Fruit fly (Drosophila melanogaster) whole organism, pupa: Measurements from ENCODE around the gene CG15356.

Experiments
- CG10348 ChIP-seq: fragments of 200-800 bp; sonication (Bioruptor generic); IDR thresholded peaks from 2 replicates; pipeline ENCODE4 v1.3.6; 2022; ENCODE audit warnings: missing biosample characterization, missing genetic modification characterization
- CG12605 ChIP-seq: fragments of 200-800 bp; sonication (Bioruptor generic); IDR thresholded peaks from 2 replicates; pipeline ENCODE4 v1.3.6; 2022; ENCODE audit warnings: missing biosample characterization, missing genetic modification characterization
- CG34367 ChIP-seq: fragments of 200-800 bp; sonication (Bioruptor generic); optimal IDR thresholded peaks from 2 replicates; lab custom pipeline; 2018; ENCODE audit warnings: missing biosample characterization, mild to moderate bottlenecking, missing genetic modification characterization
- CG4496 ChIP-seq: fragments of 200-800 bp; sonication (Bioruptor generic); IDR thresholded peaks from 3 replicates; pipeline ENCODE4 v1.3.6; 2022; ENCODE audit warnings: missing biosample characterization, missing genetic modification characterization
- CG8301 ChIP-seq: fragments of 200-800 bp; sonication (Bioruptor generic); optimal IDR thresholded peaks from 2 replicates; lab custom pipeline; 2018; ENCODE audit warnings: missing biosample characterization, mild to moderate bottlenecking, missing genetic modification characterization
- CG9948 ChIP-seq: fragments of 200-800 bp; sonication (Bioruptor generic); optimal IDR thresholded peaks from 2 replicates; lab custom pipeline; 2018; ENCODE audit warnings: missing biosample characterization, mild to moderate bottlenecking, missing genetic modification characterization, moderate library complexity
- D1 ChIP-seq: fragments of 200-800 bp; sonication (Bioruptor generic); optimal IDR thresholded peaks from 2 replicates; lab custom pipeline; 2018; ENCODE audit warnings: missing biosample characterization, mild to moderate bottlenecking, missing genetic modification characterization, moderate library complexity
- EcR ChIP-seq: fragments of 200-800 bp; sonication (Bioruptor generic); optimal IDR thresholded peaks from 3 replicates; lab custom pipeline; 2019; ENCODE audit warnings: missing biosample characterization, missing genetic modification characterization, mild to moderate bottlenecking, moderate library complexity, missing genetic modification reagents
- Ets98B ChIP-seq: fragments of 200-800 bp; sonication (Bioruptor generic); IDR thresholded peaks from 2 replicates; pipeline ENCODE4 v1.3.6; 2022; ENCODE audit warnings: missing biosample characterization, missing genetic modification characterization
- Pif1A ChIP-seq: fragments of 200-800 bp; sonication (Bioruptor generic); optimal IDR thresholded peaks from 3 replicates; lab custom pipeline; 2016; ENCODE audit warnings: missing biosample characterization, missing genetic modification characterization
- Pif1B ChIP-seq: fragments of 200-800 bp; sonication (Bioruptor generic); optimal IDR thresholded peaks from 3 replicates; lab custom pipeline; 2016; ENCODE audit warnings: missing biosample characterization, missing genetic modification characterization
- Snoo ChIP-seq: fragments of 200-800 bp; sonication (Bioruptor generic); optimal IDR thresholded peaks from 3 replicates; lab custom pipeline; 2017; ENCODE audit warnings: missing biosample characterization, mild to moderate bottlenecking, missing genetic modification characterization, inconsistent platforms
- gl ChIP-seq: fragments of 200-800 bp; sonication (Bioruptor generic); optimal IDR thresholded peaks from 2 replicates; lab custom pipeline; 2018; ENCODE audit warnings: missing biosample characterization, mild to moderate bottlenecking, missing genetic modification characterization
- rn ChIP-seq: fragments of 200-800 bp; sonication (Bioruptor generic); IDR thresholded peaks from 2 replicates; pipeline ENCODE4 v1.3.6; 2022; ENCODE audit warnings: missing biosample characterization, missing genetic modification characterization

dm6 chr2L:1961932-1962496 is 18.5 kb downstream of the CG15356 start:
- TF ChIP-seq Snoo (tag; lab: Kevin White, UChicago) (no peak), rn (no peak), CG10348 (GFP tag; lab: Robert Waterston, UW) (no peak), CG34367 (tag; lab: Kevin White, UChicago) (no peak), CG8301 (no peak), CG4496 (GFP tag; lab: Robert Waterston, UW) (no peak), Pif1B (GFP tag; lab: Kevin White, UChicago) (no peak), CG9948 (tag; lab: Kevin White, UChicago) (no peak), Ets98B (GFP tag; lab: Robert Waterston, UW) (no peak), Pif1A (GFP tag; lab: Kevin White, UChicago) (no peak), D1 (tag; lab: Kevin White, UChicago) (no peak), EcR (GFP tag; lab: Kevin White, UChicago) (no peak), gl (no peak), CG12605 (GFP tag; lab: Robert Waterston, UW) (no peak)
